Fruit fly (Drosophila melanogaster) whole organism, prepupa: ENCODE data around the gene CkIIbeta.
A peak's percentile ranks its signal among the peaks of the same experiment; 100 is the strongest.

Experiments
- CG6808 ChIP-seq: fragments of 200-800 bp; sonication (Bioruptor generic); optimal IDR thresholded peaks from 3 replicates; lab custom pipeline; 2017; ENCODE audit warnings: missing biosample characterization, missing genetic modification characterization, mild to moderate bottlenecking, moderate library complexity, missing genetic modification reagents
- Sox102F ChIP-seq: fragments of 200-800 bp; sonication (Bioruptor generic); optimal IDR thresholded peaks from 2 replicates; lab custom pipeline; 2016; ENCODE audit warnings: missing biosample characterization, mild to moderate bottlenecking, missing genetic modification characterization

DNA sequence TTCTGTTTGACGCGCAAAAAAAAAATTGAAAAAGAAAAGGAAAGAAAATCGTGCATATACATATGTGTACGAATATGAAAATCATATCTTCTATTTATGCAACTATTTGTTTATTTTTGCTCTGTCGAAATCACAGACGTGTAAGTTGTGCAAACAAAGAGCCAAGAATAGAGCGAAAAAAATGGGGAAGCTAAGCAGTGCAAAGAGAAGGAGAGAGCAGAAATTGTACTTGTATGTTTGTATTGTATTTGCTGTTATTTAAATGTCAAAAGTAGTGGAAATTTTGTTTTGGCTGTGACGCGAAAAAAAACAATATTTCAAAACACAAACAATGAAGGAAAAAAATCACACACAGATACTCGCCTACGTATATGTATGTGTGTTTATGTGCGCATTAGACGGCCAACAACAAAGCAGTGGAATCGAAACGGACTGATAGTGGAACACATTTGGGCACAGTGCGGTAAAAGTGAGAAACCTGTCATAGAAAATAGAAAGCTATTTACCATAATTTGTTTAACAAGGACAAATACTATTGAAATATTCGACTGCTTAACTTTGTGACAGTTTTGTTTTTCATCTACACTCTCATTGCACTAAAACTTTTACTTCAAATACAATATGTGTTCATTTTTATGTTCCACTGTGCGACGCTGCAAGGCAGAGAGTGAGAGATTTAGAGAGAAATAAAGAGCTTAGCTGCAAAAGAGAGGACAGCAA, 25.9 kb downstream of the CkIIbeta start:
- TF ChIP-seq CG6808 (GFP tag; lab: Kevin White, UChicago), result peak; percentile 77
- peak; percentile 94 for TF ChIP-seq Sox102F
